Worm (Caenorhabditis elegans) whole organism, L4/young adult: ENCODE data around the gene F08D12.3.

Source experiments
- W03F9.2 ChIP-seq: fragments of 150-350 bp; optimal IDR thresholded peaks from 2 replicates; lab custom pipeline; 2014; ENCODE audit warnings: missing biosample characterization, missing genetic modification characterization
- him-1 ChIP-seq: sonication (generic microtip); optimal IDR thresholded peaks from 2 replicates; lab custom pipeline; 2016; ENCODE audit warnings: missing genotype, missing genetic modification reagents, missing genetic modification characterization, missing compliant biosample characterization

- TF ChIP-seq him-1 (tag; lab: Kevin White, UChicago): no peak
- no peak for TF ChIP-seq W03F9.2 (tag; lab: Kevin White, UChicago)
Observed at ce11 chrII:2797951-2798350, 18.6 kb downstream of the F08D12.3 start.
